Fruit fly (Drosophila melanogaster) whole organism, embryonic: ENCODE results near the gene CG14984.

Source experiments
- CG18619 ChIP-seq: fragments of 200-800 bp; sonication (Bioruptor generic); optimal IDR thresholded peaks from 3 replicates; lab custom pipeline; 2017; ENCODE audit warnings: missing biosample characterization, mild to moderate bottlenecking, missing genetic modification characterization
- CG6175 ChIP-seq: fragments of 200-800 bp; sonication (Bioruptor generic); IDR thresholded peaks from 3 replicates; pipeline ENCODE4 v1.3.6; 2022; ENCODE audit warnings: missing biosample characterization, missing genetic modification characterization
- CG6689 ChIP-seq: fragments of 200-800 bp; sonication (Bioruptor generic); IDR thresholded peaks from 2 replicates; pipeline ENCODE4 v1.3.6; 2022; ENCODE audit warnings: missing biosample characterization, missing genetic modification characterization
- CG9437 ChIP-seq: fragments of 200-800 bp; sonication (Bioruptor generic); optimal IDR thresholded peaks from 2 replicates; lab custom pipeline; 2018; ENCODE audit warnings: missing biosample characterization, mild to moderate bottlenecking, missing genetic modification characterization
- ac ChIP-seq: fragments of 200-800 bp; sonication (Bioruptor generic); optimal IDR thresholded peaks from 3 replicates; lab custom pipeline; 2017; ENCODE audit warnings: missing biosample characterization, mild to moderate bottlenecking, missing genetic modification characterization
- bbx ChIP-seq: fragments of 200-800 bp; sonication (Bioruptor generic); IDR thresholded peaks from 2 replicates; pipeline ENCODE4 v1.3.6; 2022; ENCODE audit warnings: missing biosample characterization, missing genetic modification characterization; ENCODE audit not compliant: partially characterized antibody
- lov ChIP-seq, 2 experiments: fragments of 200-800 bp in 1 of 2; fragments of >200 bp in 1 of 2; sonication (Bioruptor generic) in 1 of 2; IDR thresholded peaks in 1 of 2; optimal IDR thresholded peaks in 1 of 2; 2 replicates in 1 of 2; 3 replicates in 1 of 2; pipeline versions ENCODE4 v1.3.6 to Lab custom; 2017 to 2022; ENCODE audit warnings: missing biosample characterization in 1 of 2, missing genetic modification characterization in 1 of 2

DNA sequence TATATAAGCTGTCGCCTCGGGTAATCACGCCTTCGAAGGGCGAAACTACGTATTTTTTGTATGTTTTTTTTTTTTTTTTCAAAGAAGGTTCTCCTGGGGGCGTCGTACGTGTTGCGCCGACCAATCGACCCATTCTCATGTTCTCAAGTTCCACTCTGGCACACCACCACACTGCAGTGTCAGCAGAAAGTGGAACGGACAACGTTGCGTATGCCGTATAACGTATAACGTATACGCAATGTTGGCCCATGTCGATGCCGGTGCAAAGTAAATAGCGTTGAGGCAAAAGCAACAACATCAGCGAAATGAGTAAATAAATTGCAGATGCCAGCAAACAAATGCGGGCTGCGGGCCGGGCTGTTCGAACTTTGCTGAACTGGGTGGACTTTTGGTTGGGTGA lies 40.2 kb downstream of the CG14984 start:
- TF ChIP-seq CG9437 (no peak), CG6175 (no peak), CG6689 (no peak), bbx (no peak), CG18619 (no peak), ac (GFP tag; lab: Kevin White, UChicago) (no peak), lov (optimal IDR thresholded peaks at IDR 0.05; lab: Kevin White, UChicago) (no peak), lov (GFP tag; IDR thresholded peaks at IDR 0.05; lab: Robert Waterston, UW) (no peak)
